Fruit fly (Drosophila melanogaster): Measurements from ENCODE around the gene kmg.

kmg gene

dm6 chr2L:13176701-13177249 is 16.4 kb downstream of the kmg start, which contains the start of the genes Sfmbt and CG5439 (continued):
- TF ChIP-seq YL-1 (GFP tag; optimal IDR thresholded peaks at IDR 0.05) (peak; percentile 94), trem (tag; optimal IDR thresholded peaks at IDR 0.05) (peak; percentile 79), ftz-f1 (GFP tag; optimal IDR thresholded peaks at IDR 0.05) (no peak), CG1832 (GFP tag; optimal IDR thresholded peaks at IDR 0.05) (no peak), CG10979 (tag; optimal IDR thresholded peaks at IDR 0.05) (peak; percentile 62), CG10959 (GFP tag; IDR thresholded peaks at IDR 0.05) (0 out of 2 replicates have a peak, but pooled peaks have one; percentile 11), CG31224 (GFP tag; IDR thresholded peaks at IDR 0.05) (peak; percentile 40; the same call in 1 of the 2 replicates), dm (GFP tag; optimal IDR thresholded peaks at IDR 0.05) (peak; percentile 65), CG1024 (GFP tag; IDR thresholded peaks at IDR 0.05) (no peak; the same call in 1 of the 2 replicates), odd (GFP tag; optimal IDR thresholded peaks at IDR 0.05) (no peak), shn (GFP tag; optimal IDR thresholded peaks at IDR 0.05) (peak; percentile 83), disco-r (GFP tag; optimal IDR thresholded peaks at IDR 0.05) (peak; percentile 21), CG9727 (GFP tag; optimal IDR thresholded peaks at IDR 0.05) (peak; percentile 79), CG2116 (GFP tag; optimal IDR thresholded peaks at IDR 0.05) (peak; percentile 89), slou (GFP tag; optimal IDR thresholded peaks at IDR 0.05) (peak; percentile 68), Meics (GFP tag; optimal IDR thresholded peaks at IDR 0.05) (peak; percentile 69), CG8359 (GFP tag; optimal IDR thresholded peaks at IDR 0.05; ENCODE audit: borderline replicate concordance) (no peak), CG10209 (GFP tag; optimal IDR thresholded peaks at IDR 0.05) (no peak), CG17829 (tag; optimal IDR thresholded peaks at IDR 0.05) (peak; percentile 80), CG12219 (GFP tag; optimal IDR thresholded peaks at IDR 0.05) (no peak), CG9437 (GFP tag; optimal IDR thresholded peaks at IDR 0.05) (peak; percentile 29), CG11723 (GFP tag; optimal IDR thresholded peaks at IDR 0.05) (no peak), peb (GFP tag; IDR thresholded peaks at IDR 0.05) (0 out of 2 replicates have a peak, but pooled peaks have one; percentile 28), CG4707 (GFP tag; optimal IDR thresholded peaks at IDR 0.05) (no peak), CG31365 (tag; optimal IDR thresholded peaks at IDR 0.05) (no peak), Usf (GFP tag; optimal IDR thresholded peaks at IDR 0.05) (peak; percentile 69), Camta (GFP tag; optimal IDR thresholded peaks at IDR 0.05) (peak; percentile 79), CG8944 (GFP tag; optimal IDR thresholded peaks at IDR 0.05) (peak; percentile 72), CG4424 (GFP tag; optimal IDR thresholded peaks at IDR 0.05) (peak; percentile 83), CG7271 (tag; optimal IDR thresholded peaks at IDR 0.05) (no peak), Deaf1 (tag; optimal IDR thresholded peaks at IDR 0.05) (no peak), schlank (tag; optimal IDR thresholded peaks at IDR 0.05) (peak; percentile 16), BtbVII (GFP tag; optimal IDR thresholded peaks at IDR 0.05) (peak; percentile 9), tin (GFP tag; optimal IDR thresholded peaks at IDR 0.05) (peak; percentile 77), vfl (GFP tag; optimal IDR thresholded peaks at IDR 0.05) (peak; percentile 56), NfI (GFP tag; optimal IDR thresholded peaks at IDR 0.05) (peak; percentile 74), tgo (GFP tag; IDR thresholded peaks at IDR 0.05) (peak; percentile 75; the same call in 2 of the 3 replicates), mam (GFP tag; optimal IDR thresholded peaks at IDR 0.05) (peak; percentile 86), lilli (GFP tag; optimal IDR thresholded peaks at IDR 0.05) (peak; percentile 91), CG11695 (GFP tag; IDR thresholded peaks at IDR 0.05) (0 out of 3 replicates have a peak, but pooled peaks have one; percentile 20), nau (GFP tag; optimal IDR thresholded peaks at IDR 0.05) (no peak), HLH4C (GFP tag; IDR thresholded peaks at IDR 0.05; ENCODE audit: partially characterized antibody) (peak; percentile 62; the same call in 2 of the 3 replicates), NFAT (GFP tag; IDR thresholded peaks at IDR 0.05) (peak; percentile 73), bab2 (GFP tag; optimal IDR thresholded peaks at IDR 0.05) (peak; percentile 82), ci (GFP tag; IDR thresholded peaks at IDR 0.05) (peak; percentile 59), p53 (GFP tag; optimal IDR thresholded peaks at IDR 0.05) (peak; percentile 65), dmrt99B (tag; optimal IDR thresholded peaks at IDR 0.05) (no peak), HHEX (GFP tag; optimal IDR thresholded peaks at IDR 0.05) (peak; percentile 72), fd96Cb (tag; optimal IDR thresholded peaks at IDR 0.05) (peak; percentile 48), Sry-δ (GFP tag; optimal IDR thresholded peaks at IDR 0.05) (peak; percentile 68)

Data from whole organism, embryonic.